Fruit fly (Drosophila melanogaster) whole organism, embryonic: ENCODE measurements around the gene Mrp5.

Experiments used
- Asciz ChIP-seq: fragments of 200-800 bp; sonication (Bioruptor generic); optimal IDR thresholded peaks from 2 replicates; lab custom pipeline; 2017; ENCODE audit warnings: missing biosample characterization, mild to moderate bottlenecking, missing genetic modification characterization, missing genetic modification reagents
- Atf6 ChIP-seq: fragments of 200-800 bp; sonication (Bioruptor generic); IDR thresholded peaks from 2 replicates; pipeline ENCODE4 v1.3.6; 2022; ENCODE audit warnings: missing biosample characterization, missing genetic modification characterization
- CG10147 ChIP-seq: fragments of 200-800 bp; sonication (Bioruptor generic); optimal IDR thresholded peaks from 2 replicates; lab custom pipeline; 2019; ENCODE audit warnings: missing biosample characterization, mild to moderate bottlenecking, missing genetic modification characterization, moderate library complexity
- CG10321 ChIP-seq: fragments of 200-800 bp; sonication (Bioruptor generic); IDR thresholded peaks from 2 replicates; pipeline ENCODE4 v1.3.6; 2022; ENCODE audit warnings: missing biosample characterization, missing genetic modification characterization
- CG11695 ChIP-seq: fragments of 200-800 bp; sonication (Bioruptor generic); IDR thresholded peaks from 3 replicates; pipeline ENCODE4 v1.3.6; 2022; ENCODE audit warnings: missing biosample characterization, missing genetic modification characterization
- CG14014 ChIP-seq: fragments of 200-800 bp; sonication (Bioruptor generic); IDR thresholded peaks from 2 replicates; pipeline ENCODE4 v1.3.6; 2022; ENCODE audit warnings: missing biosample characterization, missing genetic modification characterization
- CG15011 ChIP-seq: fragments of 200-800 bp; sonication (Bioruptor generic); optimal IDR thresholded peaks from 3 replicates; lab custom pipeline; 2018; ENCODE audit warnings: missing biosample characterization, mild to moderate bottlenecking, missing genetic modification characterization
- CG1647 ChIP-seq: fragments of 200-800 bp; sonication (Bioruptor generic); optimal IDR thresholded peaks from 3 replicates; lab custom pipeline; 2016; ENCODE audit warnings: missing biosample characterization, missing genetic modification characterization
- CG17361 ChIP-seq: fragments of 200-800 bp; sonication (Bioruptor generic); IDR thresholded peaks from 3 replicates; pipeline ENCODE4 v1.3.6; 2022; ENCODE audit warnings: missing biosample characterization, missing genetic modification characterization
- CG1832 ChIP-seq: fragments of 200-800 bp; sonication (Bioruptor generic); optimal IDR thresholded peaks from 2 replicates; lab custom pipeline; 2017; ENCODE audit warnings: missing biosample characterization, mild to moderate bottlenecking, missing genetic modification characterization, inconsistent platforms
- CG2875 ChIP-seq: fragments of 200-800 bp; sonication (Bioruptor generic); optimal IDR thresholded peaks from 2 replicates; lab custom pipeline; 2017; ENCODE audit warnings: missing biosample characterization, mild to moderate bottlenecking, missing genetic modification characterization, missing genetic modification reagents
- CG31224 ChIP-seq: fragments of 200-800 bp; sonication (Bioruptor generic); IDR thresholded peaks from 2 replicates; pipeline ENCODE4 v1.3.6; 2022; ENCODE audit warnings: missing biosample characterization, missing genetic modification characterization
- CG32532 ChIP-seq: fragments of 200-800 bp; sonication (Bioruptor generic); IDR thresholded peaks from 2 replicates; pipeline ENCODE4 v1.3.6; 2022; ENCODE audit warnings: missing biosample characterization, missing genetic modification characterization
- CG3847 ChIP-seq: fragments of 200-800 bp; sonication (Bioruptor generic); IDR thresholded peaks from 2 replicates; pipeline ENCODE4 v1.3.6; 2022; ENCODE audit warnings: missing biosample characterization, missing genetic modification characterization
- CG5245 ChIP-seq: fragments of 200-800 bp; sonication (Bioruptor generic); optimal IDR thresholded peaks from 3 replicates; lab custom pipeline; 2016; ENCODE audit warnings: missing biosample characterization, missing genetic modification characterization
- CG6689 ChIP-seq: fragments of 200-800 bp; sonication (Bioruptor generic); IDR thresholded peaks from 2 replicates; pipeline ENCODE4 v1.3.6; 2022; ENCODE audit warnings: missing biosample characterization, missing genetic modification characterization
- CG9817 ChIP-seq: fragments of 200-800 bp; sonication (Bioruptor generic); optimal IDR thresholded peaks from 2 replicates; lab custom pipeline; 2018; ENCODE audit warnings: missing biosample characterization, mild to moderate bottlenecking, missing genetic modification characterization, moderate library complexity
- Camta ChIP-seq: fragments of 200-800 bp; sonication (Bioruptor generic); optimal IDR thresholded peaks from 2 replicates; lab custom pipeline; 2016; ENCODE audit warnings: missing biosample characterization, missing genetic modification characterization
- Chrac-16 ChIP-seq: fragments of 200-800 bp; sonication (Bioruptor generic); optimal IDR thresholded peaks from 3 replicates; lab custom pipeline; 2016; ENCODE audit warnings: missing biosample characterization, missing genetic modification characterization
- Drgx ChIP-seq: fragments of 200-800 bp; sonication (Bioruptor generic); IDR thresholded peaks from 2 replicates; pipeline ENCODE4 v1.3.6; 2022; ENCODE audit warnings: missing biosample characterization, missing genetic modification characterization
- Fer3 ChIP-seq: fragments of 200-800 bp; sonication (Bioruptor generic); optimal IDR thresholded peaks from 2 replicates; lab custom pipeline; 2018; ENCODE audit warnings: missing biosample characterization, mild to moderate bottlenecking, missing genetic modification characterization, moderate library complexity
- H2.0 ChIP-seq: fragments of 200-800 bp; sonication (Bioruptor generic); IDR thresholded peaks from 2 replicates; pipeline ENCODE4 v1.3.6; 2022; ENCODE audit warnings: missing biosample characterization, missing genetic modification characterization
- Hmr ChIP-seq: fragments of 200-800 bp; sonication (Bioruptor generic); optimal IDR thresholded peaks from 3 replicates; lab custom pipeline; 2017; ENCODE audit warnings: mild to moderate bottlenecking, missing biosample characterization, missing genetic modification reagents, missing genetic modification characterization
- Hr51 ChIP-seq, 2 experiments: fragments of 200-800 bp; sonication (Bioruptor generic); optimal IDR thresholded peaks; 2 replicates in 1 of 2; 3 replicates in 1 of 2; lab custom pipeline; 2016 to 2018; ENCODE audit warnings: missing biosample characterization in 2 of 2, missing genetic modification characterization in 2 of 2, mild to moderate bottlenecking in 1 of 2, moderate library complexity in 1 of 2
- Nf-YC ChIP-seq: fragments of 200-800 bp; optimal IDR thresholded peaks from 3 replicates; lab custom pipeline; 2019; ENCODE audit warnings: missing biosample characterization, mild to moderate bottlenecking, missing genetic modification characterization, moderate library complexity
- Scr ChIP-seq: fragments of 200-800 bp; sonication (Bioruptor generic); IDR thresholded peaks from 2 replicates; pipeline ENCODE4 v1.3.6; 2022; ENCODE audit warnings: missing biosample characterization, missing genetic modification characterization; ENCODE audit not compliant: partially characterized antibody
- Trl ChIP-seq, 3 experiments: fragments of >200 bp in 2 of 3; fragments of 200-800 bp in 1 of 3; sonication (Bioruptor generic) in 1 of 3; optimal IDR thresholded peaks; 2 replicates in 1 of 3; 3 replicates in 2 of 3; lab custom pipeline; 2016 to 2017; ENCODE audit warnings: missing biosample characterization in 1 of 3, missing genetic modification characterization in 1 of 3
- Vsx1 ChIP-seq: fragments of 200-800 bp; sonication (Bioruptor generic); optimal IDR thresholded peaks from 2 replicates; lab custom pipeline; 2017; ENCODE audit warnings: missing biosample characterization, mild to moderate bottlenecking, missing genetic modification characterization, missing genetic modification reagents
- cato ChIP-seq: fragments of 200-800 bp; sonication (Bioruptor generic); optimal IDR thresholded peaks from 2 replicates; lab custom pipeline; 2016; ENCODE audit warnings: missing biosample characterization, missing genetic modification characterization, borderline replicate concordance
- cg ChIP-seq: fragments of 200-800 bp; sonication (Bioruptor generic); optimal IDR thresholded peaks from 3 replicates; lab custom pipeline; 2019; ENCODE audit warnings: missing biosample characterization, mild to moderate bottlenecking, missing genetic modification characterization, moderate library complexity
- dmrt99B ChIP-seq: fragments of 200-800 bp; sonication (Bioruptor generic); optimal IDR thresholded peaks from 2 replicates; lab custom pipeline; 2018; ENCODE audit warnings: missing biosample characterization, mild to moderate bottlenecking, missing genetic modification characterization, moderate library complexity
- ewg ChIP-seq: fragments of 200-800 bp; sonication (Bioruptor generic); optimal IDR thresholded peaks from 3 replicates; lab custom pipeline; 2017; ENCODE audit warnings: mild to moderate bottlenecking, missing biosample characterization, missing genetic modification reagents, missing genetic modification characterization
- gt ChIP-seq: fragments of 200-800 bp; sonication (Bioruptor generic); IDR thresholded peaks from 2 replicates; pipeline ENCODE4 v1.3.6; 2022; ENCODE audit warnings: missing biosample characterization, missing genetic modification characterization
- hb ChIP-seq: fragments of 200-800 bp; sonication (Bioruptor generic); IDR thresholded peaks from 3 replicates; pipeline ENCODE4 v1.3.6; 2022; ENCODE audit warnings: missing biosample characterization, missing genetic modification characterization; ENCODE audit not compliant: partially characterized antibody
- klu ChIP-seq: fragments of 200-800 bp; sonication (Bioruptor generic); IDR thresholded peaks from 2 replicates; pipeline ENCODE4 v1.3.6; 2022; ENCODE audit warnings: missing biosample characterization, missing genetic modification characterization
- odd ChIP-seq: fragments of 200-800 bp; sonication (Bioruptor generic); optimal IDR thresholded peaks from 2 replicates; lab custom pipeline; 2017; ENCODE audit warnings: missing biosample characterization, mild to moderate bottlenecking, missing genetic modification characterization
- otp ChIP-seq: fragments of 200-800 bp; sonication (Bioruptor generic); IDR thresholded peaks from 3 replicates; pipeline ENCODE4, ENCODE4 v1.3.6; 2022; ENCODE audit warnings: missing biosample characterization, missing genetic modification characterization
- pb ChIP-seq: fragments of 200-800 bp; sonication (Bioruptor generic); optimal IDR thresholded peaks from 3 replicates; lab custom pipeline; 2016; ENCODE audit warnings: missing biosample characterization, missing genetic modification characterization
- phol ChIP-seq: fragments of 200-800 bp; sonication (Bioruptor generic); optimal IDR thresholded peaks from 3 replicates; lab custom pipeline; 2018; ENCODE audit warnings: missing biosample characterization, mild to moderate bottlenecking, missing genetic modification characterization, moderate library complexity
- pita ChIP-seq: fragments of 200-800 bp; sonication (Bioruptor generic); optimal IDR thresholded peaks from 2 replicates; lab custom pipeline; 2017; ENCODE audit warnings: missing biosample characterization, mild to moderate bottlenecking, missing genetic modification characterization
- prd ChIP-seq, 3 experiments: fragments of >200 bp in 2 of 3; fragments of 200-800 bp in 1 of 3; sonication (Bioruptor generic) in 1 of 3; optimal IDR thresholded peaks in 2 of 3; IDR thresholded peaks in 1 of 3; 2 replicates in 2 of 3; 3 replicates in 1 of 3; pipeline versions ENCODE4 v1.3.6 to Lab custom; 2017 to 2022; ENCODE audit warnings: missing biosample characterization in 1 of 3, missing genetic modification characterization in 1 of 3
- repo ChIP-seq: fragments of 200-800 bp; sonication (Bioruptor generic); optimal IDR thresholded peaks from 2 replicates; lab custom pipeline; 2016; ENCODE audit warnings: missing biosample characterization, missing genetic modification characterization
- run ChIP-seq: fragments of 200-800 bp; sonication (Bioruptor generic); optimal IDR thresholded peaks from 3 replicates; lab custom pipeline; 2018; ENCODE audit warnings: missing biosample characterization, mild to moderate bottlenecking, missing genetic modification characterization
- tap ChIP-seq: fragments of 200-800 bp; optimal IDR thresholded peaks from 3 replicates; lab custom pipeline; 2019; ENCODE audit warnings: missing biosample characterization, mild to moderate bottlenecking, missing genetic modification characterization, moderate library complexity
- trh ChIP-seq: fragments of 200-800 bp; sonication (Bioruptor generic); optimal IDR thresholded peaks from 2 replicates; lab custom pipeline; 2016; ENCODE audit warnings: missing biosample characterization, missing genetic modification characterization
- ttk ChIP-seq: fragments of 200-800 bp; sonication (Bioruptor generic); IDR thresholded peaks from 2 replicates; pipeline ENCODE4 v2.1.2; 2022; ENCODE audit warnings: missing biosample characterization, missing genetic modification characterization
- tx ChIP-seq: fragments of 200-800 bp; sonication (Bioruptor generic); optimal IDR thresholded peaks from 2 replicates; lab custom pipeline; 2016; ENCODE audit warnings: missing biosample characterization, missing genetic modification characterization
- zen2 ChIP-seq: fragments of 200-800 bp; sonication (Bioruptor generic); IDR thresholded peaks from 3 replicates; pipeline ENCODE4 v1.3.6; 2022; ENCODE audit warnings: missing biosample characterization, missing genetic modification characterization; ENCODE audit not compliant: partially characterized antibody

Gene Mrp5

DNA sequence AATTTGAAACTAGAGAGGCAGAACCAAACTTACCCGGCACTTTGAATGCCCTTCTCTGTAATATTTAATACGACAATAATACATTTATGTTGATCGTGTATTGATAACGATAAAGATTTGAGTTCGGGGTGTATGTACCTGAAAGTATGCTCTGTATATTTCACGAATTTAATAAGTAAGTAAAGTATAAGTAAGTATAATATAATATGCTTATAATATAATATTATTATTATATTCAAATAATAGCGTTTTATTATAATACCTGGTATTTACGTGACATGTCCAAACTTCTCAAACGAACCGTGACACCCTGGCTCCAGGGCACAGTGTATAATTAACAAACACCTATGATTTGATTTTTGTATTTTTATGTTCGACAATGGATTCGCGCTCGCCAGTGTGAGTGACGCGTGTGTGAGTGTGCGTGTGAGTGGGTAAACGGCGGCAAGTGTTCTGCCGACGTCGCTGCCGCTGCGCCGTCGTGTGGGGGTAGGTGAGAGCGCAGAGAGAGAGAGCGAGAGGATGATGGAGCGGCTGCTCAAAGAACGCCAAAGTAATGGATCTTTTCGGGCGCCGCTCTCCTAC lies 14.2 kb upstream of the Mrp5 start (continued):
- TF ChIP-seq H2.0 (GFP tag; lab: Robert Waterston, UW), result no peak; the same call in 1 of the 2 replicates
- peak; percentile 73 for TF ChIP-seq Asciz (GFP tag; lab: Kevin White, UChicago)
- TF ChIP-seq dmrt99B (tag; lab: Kevin White, UChicago), result peak; percentile 87
- peak; percentile 6 for TF ChIP-seq cato (GFP tag; lab: Kevin White, UChicago)
- peak; percentile 57 for TF ChIP-seq CG3847 (GFP tag; lab: Robert Waterston, UW)
- no peak for TF ChIP-seq pb (GFP tag; lab: Kevin White, UChicago)
- TF ChIP-seq CG31224, result peak; percentile 61; the same call in 1 of the 2 replicates
- TF ChIP-seq prd (optimal IDR thresholded peaks at IDR 0.05; lab: Kevin White, UChicago), result no peak
- peak; percentile 55 for TF ChIP-seq prd (GFP tag; IDR thresholded peaks at IDR 0.05; lab: Robert Waterston, UW)
- peak; percentile 64; the same call in 1 of the 2 replicates for TF ChIP-seq Atf6 (GFP tag; lab: Robert Waterston, UW)
- peak; percentile 46 for TF ChIP-seq Vsx1 (GFP tag; lab: Kevin White, UChicago)
- peak; percentile 78 for TF ChIP-seq CG17361 (GFP tag; lab: Robert Waterston, UW)
- TF ChIP-seq trh (GFP tag; lab: Kevin White, UChicago), result no peak
- peak; percentile 48 for TF ChIP-seq odd
- no peak for TF ChIP-seq zen2 (GFP tag; lab: Robert Waterston, UW)
- TF ChIP-seq repo, result no peak
- TF ChIP-seq CG6689 (GFP tag; lab: Robert Waterston, UW), result 0 out of 2 replicates have a peak, but pooled peaks have one; percentile 54
- peak; percentile 86 for TF ChIP-seq Fer3 (tag; lab: Kevin White, UChicago)
- peak; percentile 67 for TF ChIP-seq tap (tag; lab: Kevin White, UChicago)
- TF ChIP-seq CG14014 (GFP tag; lab: Robert Waterston, UW), result peak; percentile 60
- TF ChIP-seq run (tag; lab: Kevin White, UChicago), result peak; percentile 42
- peak; percentile 78 for TF ChIP-seq phol (tag; lab: Kevin White, UChicago)
- peak; percentile 65 for TF ChIP-seq CG15011
- TF ChIP-seq ewg, result peak; percentile 43
- TF ChIP-seq Hmr (GFP tag; lab: Kevin White, UChicago), result peak; percentile 87
- no peak for TF ChIP-seq CG1832 (GFP tag; lab: Kevin White, UChicago)
- peak; percentile 76 for TF ChIP-seq CG32532 (GFP tag; lab: Robert Waterston, UW)
- peak; percentile 16 for TF ChIP-seq CG5245 (GFP tag; lab: Kevin White, UChicago)
- TF ChIP-seq CG11695 (GFP tag; lab: Robert Waterston, UW), result peak; percentile 76
- TF ChIP-seq pita (GFP tag; lab: Kevin White, UChicago), result no peak
- no peak; the same call in 1 of the 2 replicates for TF ChIP-seq ttk (GFP tag; lab: Robert Waterston, UW)
- TF ChIP-seq CG1647, result no peak
- no peak for TF ChIP-seq tx (GFP tag; lab: Kevin White, UChicago)
- peak; percentile 73 for TF ChIP-seq CG9817 (tag; lab: Kevin White, UChicago)
- TF ChIP-seq otp (GFP tag; lab: Robert Waterston, UW), result no peak
- peak; percentile 42 for TF ChIP-seq Chrac-16 (GFP tag; lab: Kevin White, UChicago)
- peak; percentile 89 to 95 for TF ChIP-seq Trl (optimal IDR thresholded peaks at IDR 0.05; lab: Kevin White, UChicago)
- no peak for TF ChIP-seq Trl (GFP tag; optimal IDR thresholded peaks at IDR 0.05; lab: Kevin White, UChicago)
- no peak for TF ChIP-seq Scr (GFP tag; lab: Robert Waterston, UW)
- TF ChIP-seq CG10321, result no peak
- peak; percentile 81 for TF ChIP-seq cg (GFP tag; lab: Kevin White, UChicago)
- peak; percentile 40 for TF ChIP-seq CG2875
- TF ChIP-seq hb (GFP tag; lab: Robert Waterston, UW), result no peak
- TF ChIP-seq Hr51 (GFP tag; optimal IDR thresholded peaks at IDR 0.05; lab: Kevin White, UChicago), result peak in 1 of 2 experiments; percentile 88
- TF ChIP-seq CG10147, result peak; percentile 94
- TF ChIP-seq Nf-YC (tag; lab: Kevin White, UChicago), result peak; percentile 55
- no peak for TF ChIP-seq Camta (GFP tag; lab: Kevin White, UChicago)
- TF ChIP-seq gt (GFP tag; lab: Robert Waterston, UW), result no peak
- TF ChIP-seq Drgx (GFP tag; lab: Robert Waterston, UW), result no peak; the same call in 1 of the 2 replicates
- TF ChIP-seq klu (GFP tag; lab: Robert Waterston, UW), result no peak
